Worm (Caenorhabditis elegans): ENCODE data around the gene irld-56.

irld-56 gene

ce11 chrIV:14013692-14014091 is 6.1 kb downstream of the irld-56 start (continued):
- TF ChIP-seq fkh-3 (tag; optimal IDR thresholded peaks at IDR 0.05) (no peak), hmg-20 (GFP tag; IDR thresholded peaks at IDR 0.05) (no peak; the same call in 1 of the 2 replicates), lsy-27 (tag; optimal IDR thresholded peaks at IDR 0.05; ENCODE audit: borderline replicate concordance, insufficient read depth) (peak; percentile 6), C06A6.2 (GFP tag; conservative IDR thresholded peaks at IDR 0.05) (no peak), gei-17 (GFP tag; optimal IDR thresholded peaks at IDR 0.05) (no peak), athp-1 (tag; optimal IDR thresholded peaks at IDR 0.05) (no peak), T26A5.8 (tag; optimal IDR thresholded peaks at IDR 0.05) (no peak), madf-3 (GFP tag; IDR thresholded peaks at IDR 0.05) (no peak), ceh-100 (GFP tag; IDR thresholded peaks at IDR 0.05) (no peak), mcd-1 (GFP tag; IDR thresholded peaks at IDR 0.05) (no peak; the same call in 1 of the 2 replicates), lag-1 (GFP tag; IDR thresholded peaks at IDR 0.05) (no peak), nfyb-1 (GFP tag; IDR thresholded peaks at IDR 0.05) (no peak), ZK185.1 (tag; optimal IDR thresholded peaks at IDR 0.05; ENCODE audit: poor library complexity, severe bottlenecking) (peak; percentile 70), snpc-4 (GFP tag; optimal IDR thresholded peaks at IDR 0.05) (peak; percentile 95), snpc-4 (tag; optimal IDR thresholded peaks at IDR 0.05) (peak; percentile 96 to 99 (median 98)), madf-10 (tag; optimal IDR thresholded peaks at IDR 0.05) (no peak), K11D2.4 (GFP tag; IDR thresholded peaks at IDR 0.05) (no peak), hmg-1.2 (GFP tag; IDR thresholded peaks at IDR 0.05) (peak; percentile 70), ceh-40 (GFP tag; IDR thresholded peaks at IDR 0.05) (0 out of 2 replicates have a peak, but pooled peaks have one; percentile 27), lin-40 (tag; optimal IDR thresholded peaks at IDR 0.05) (no peak), tlf-1 (GFP tag; optimal IDR thresholded peaks at IDR 0.05) (no peak)

ce11 chrIV:14008709-14009108 is 11.1 kb downstream of the irld-56 start:
- TF ChIP-seq ekl-4 (GFP tag; IDR thresholded peaks at IDR 0.05), result no peak
- TF ChIP-seq snpc-4 (GFP tag; optimal IDR thresholded peaks at IDR 0.05), result no peak
- TF ChIP-seq snpc-4 (tag; optimal IDR thresholded peaks at IDR 0.05), result peak in 1 of 4 experiments; percentile 32
- no peak for TF ChIP-seq somi-1 (GFP tag; optimal IDR thresholded peaks at IDR 0.05)
- peak; percentile 70 for TF ChIP-seq attf-6 (GFP tag; IDR thresholded peaks at IDR 0.05)

- no peak for TF ChIP-seq rcor-1 (GFP tag; IDR thresholded peaks at IDR 0.05)
- TF ChIP-seq egl-18 (GFP tag; IDR thresholded peaks at IDR 0.05), result no peak
- TF ChIP-seq hlh-12 (tag; optimal IDR thresholded peaks at IDR 0.05), result no peak
Observed at ce11 chrIV:14001782-14002181, 18.0 kb downstream of the irld-56 start.

DNA sequence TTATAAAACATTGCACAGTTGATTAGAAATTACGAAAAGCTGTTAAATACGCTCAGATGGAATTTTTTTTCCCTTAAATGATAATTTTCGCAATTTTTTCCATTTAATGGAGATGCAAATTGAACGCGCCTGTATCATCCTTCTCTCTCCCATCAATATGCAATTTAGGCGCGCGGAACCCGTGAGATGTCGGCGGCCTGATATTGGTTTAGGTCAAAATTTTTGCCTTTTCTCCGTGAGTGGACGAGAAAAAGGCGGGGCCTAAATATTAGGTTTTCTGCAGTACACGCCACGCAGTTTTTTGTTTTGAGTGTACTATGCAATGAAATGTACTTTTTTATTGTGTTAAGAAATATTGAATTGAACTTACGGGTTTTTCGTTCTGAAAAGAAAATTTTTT is 29.9 kb downstream of the irld-56 start:
- TF ChIP-seq lag-1 (GFP tag; IDR thresholded peaks at IDR 0.05), result no peak
- TF ChIP-seq snpc-4 (GFP tag; optimal IDR thresholded peaks at IDR 0.05), result no peak
- TF ChIP-seq snpc-4 (tag; optimal IDR thresholded peaks at IDR 0.05), result peak in 3 of 4 experiments; percentile 2 to 84 (median 55)
- no peak for TF ChIP-seq ets-4 (GFP tag; optimal IDR thresholded peaks at IDR 0.05)
- TF ChIP-seq ekl-4 (GFP tag; IDR thresholded peaks at IDR 0.05), result no peak
- TF ChIP-seq lin-40 (tag; optimal IDR thresholded peaks at IDR 0.05), result no peak

DNA sequence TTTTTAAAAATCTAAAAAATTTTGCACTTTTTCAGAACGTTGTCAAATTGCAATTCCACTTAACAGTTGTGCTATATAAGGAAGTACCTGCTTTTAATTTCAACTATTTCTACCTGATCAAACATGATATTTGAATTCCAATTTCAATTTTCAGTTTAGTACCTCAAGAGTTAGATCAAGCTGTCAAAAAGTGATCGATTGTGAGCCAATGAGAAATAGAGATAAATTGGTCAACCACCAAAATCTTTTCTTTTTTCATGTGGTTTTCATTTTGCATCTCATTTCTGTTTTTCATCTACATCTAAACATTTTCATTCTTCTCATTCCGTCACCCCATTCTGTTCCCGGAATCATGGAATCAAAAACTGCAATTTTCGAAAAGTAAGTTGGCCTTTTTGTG is 31.0 kb downstream of the irld-56 start, which contains the start of gene egl-23:
egl-23 (plus strand) TSS at position 301 of the 400 bp plus-strand sequence.
- TF ChIP-seq mel-28 (tag; optimal IDR thresholded peaks at IDR 0.05; ENCODE audit: borderline replicate concordance), result no peak
- no peak for TF ChIP-seq ztf-25 (GFP tag; IDR thresholded peaks at IDR 0.05)
- no peak for TF ChIP-seq ZK185.1 (tag; optimal IDR thresholded peaks at IDR 0.05; ENCODE audit: poor library complexity, severe bottlenecking)
- no peak for TF ChIP-seq unc-130 (GFP tag; optimal IDR thresholded peaks at IDR 0.05)
- no peak for TF ChIP-seq nhr-90 (tag; optimal IDR thresholded peaks at IDR 0.05)
- no peak for TF ChIP-seq ztf-28 (GFP tag; IDR thresholded peaks at IDR 0.05)
- no peak for TF ChIP-seq chd-7 (tag; optimal IDR thresholded peaks at IDR 0.05)
- no peak for TF ChIP-seq ztf-3 (GFP tag; optimal IDR thresholded peaks at IDR 0.05)
- no peak for TF ChIP-seq ztf-18 (tag; optimal IDR thresholded peaks at IDR 0.05)
- no peak for TF ChIP-seq attf-6 (GFP tag; IDR thresholded peaks at IDR 0.05)
- TF ChIP-seq ceh-27 (GFP tag; optimal IDR thresholded peaks at IDR 0.05), result no peak
- TF ChIP-seq ceh-58 (GFP tag; IDR thresholded peaks at IDR 0.05), result no peak
- no peak for TF ChIP-seq madf-3 (GFP tag; IDR thresholded peaks at IDR 0.05)
- TF ChIP-seq lsy-27 (tag; optimal IDR thresholded peaks at IDR 0.05; ENCODE audit: borderline replicate concordance, insufficient read depth), result no peak
- TF ChIP-seq Y95B8A.8 (GFP tag; IDR thresholded peaks at IDR 0.05), result no peak
- TF ChIP-seq C06A6.2 (GFP tag; conservative IDR thresholded peaks at IDR 0.05), result no peak
- no peak for TF ChIP-seq T26A5.8 (tag; optimal IDR thresholded peaks at IDR 0.05)

Data from whole organism, young adult.